Fruit fly (Drosophila melanogaster) S2 (cell line): ENCODE results near the gene Prp3.

ENCODE experiments used
- CG8478 ChIP-seq: fragments of >200 bp; optimal IDR thresholded peaks from 2 replicates; lab custom pipeline; 2018
- CTCF ChIP-seq, 2 experiments: fragments of >200 bp; optimal IDR thresholded peaks; 2 replicates each; lab custom pipeline; 2018

Prp3 gene

dm6 chr3L:19945469-19945868 is 35.4 kb downstream of the Prp3 start:
- TF ChIP-seq CG8478 (lab: Kevin White, UChicago) (no peak), CTCF (optimal IDR thresholded peaks at IDR 0.05; lab: Kevin White, UChicago) (no peak)

dm6 chr3L:19951035-19951434 is 40.9 kb downstream of the Prp3 start, which contains the start of gene CG32219:
TSS of gene CG32219 (minus strand) at chr3L:19951135.
- TF ChIP-seq CTCF (optimal IDR thresholded peaks at IDR 0.05; lab: Kevin White, UChicago) = no peak
- TF ChIP-seq CG8478 (lab: Kevin White, UChicago) = no peak

- no peak for TF ChIP-seq CTCF (optimal IDR thresholded peaks at IDR 0.05; lab: Kevin White, UChicago)
- no peak for TF ChIP-seq CG8478 (lab: Kevin White, UChicago)
Observed at dm6 chr3L:19951868-19952267, 41.8 kb downstream of the Prp3 start, which contains the start of gene CG34258. TSS of gene CG34258 (minus strand) at chr3L:19951968.

DNA sequence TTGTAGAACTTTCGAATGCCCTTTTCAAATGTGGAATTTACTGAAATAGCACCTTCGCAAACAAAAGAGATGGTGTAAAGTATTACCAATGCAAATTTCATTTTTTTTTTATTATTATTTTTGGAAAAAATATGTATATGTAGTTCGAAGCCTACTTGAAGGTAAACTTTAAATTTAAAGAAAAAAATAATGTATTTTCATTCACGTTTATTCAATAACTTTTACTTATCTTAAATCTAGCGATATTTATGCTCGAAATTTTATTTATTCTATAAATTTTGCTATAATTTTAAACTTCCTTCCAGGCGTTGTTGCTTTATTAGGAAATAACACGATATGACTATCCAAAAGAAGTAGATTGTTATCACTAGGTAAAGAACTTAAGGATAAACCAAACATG is 42.6 kb downstream of the Prp3 start, which contains the start of gene CG33710:
CG33710 (minus strand) TSS at position 101 of the 400 bp plus-strand sequence.
- TF ChIP-seq CTCF (optimal IDR thresholded peaks at IDR 0.05; lab: Kevin White, UChicago) (no peak), CG8478 (lab: Kevin White, UChicago) (no peak)

- no peak for TF ChIP-seq CG8478 (lab: Kevin White, UChicago)
- no peak for TF ChIP-seq CTCF (optimal IDR thresholded peaks at IDR 0.05; lab: Kevin White, UChicago)
Observed at dm6 chr3L:19953612-19954011, 43.5 kb downstream of the Prp3 start, which contains the start of gene CG42655. TSS of gene CG42655 (minus strand) at chr3L:19953712.

DNA sequence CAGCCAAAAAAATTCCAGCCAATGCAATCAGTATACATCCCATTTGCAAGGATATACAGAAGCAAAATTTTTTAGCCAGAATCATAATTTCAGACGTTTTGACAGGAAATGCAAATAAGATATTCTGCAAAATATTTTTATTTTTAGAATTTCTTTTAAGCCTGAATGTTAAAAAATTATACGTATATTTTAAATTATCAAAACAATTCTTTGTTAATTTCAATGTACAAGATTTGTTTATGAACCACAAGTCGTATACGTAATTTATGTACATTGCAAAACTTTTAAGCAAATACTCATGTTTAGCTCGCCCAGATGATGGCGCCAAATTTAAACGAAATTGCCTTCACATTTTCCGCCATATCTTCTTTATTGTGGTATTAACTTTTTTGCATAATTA is 44.3 kb downstream of the Prp3 start, which contains the start of gene CG42654:
CG42654 (minus strand) TSS at position 101 of the 400 bp plus-strand sequence.
- TF ChIP-seq CTCF (optimal IDR thresholded peaks at IDR 0.05; lab: Kevin White, UChicago) = no peak
- no peak for TF ChIP-seq CG8478 (lab: Kevin White, UChicago)

- TF ChIP-seq CG8478 (lab: Kevin White, UChicago) = no peak
- TF ChIP-seq CTCF (optimal IDR thresholded peaks at IDR 0.05; lab: Kevin White, UChicago) = no peak
Observed at dm6 chr3L:19955699-19956098, 45.6 kb downstream of the Prp3 start, which contains the start of gene CG42263. TSS of gene CG42263 (minus strand) at chr3L:19955799.

- no peak for TF ChIP-seq CG8478 (lab: Kevin White, UChicago)
- TF ChIP-seq CTCF (optimal IDR thresholded peaks at IDR 0.05; lab: Kevin White, UChicago) = no peak
Observed at dm6 chr3L:19961805-19962204, 51.7 kb downstream of the Prp3 start.
